Worm (Caenorhabditis elegans) whole organism, L2 larva: ENCODE results near the gene fut-4.

Experiments
- ZK546.5 ChIP-seq: sonication (generic microtip); optimal IDR thresholded peaks from 2 replicates; lab custom pipeline; 2017; ENCODE audit warnings: missing biosample characterization, missing genetic modification characterization
- alr-1 ChIP-seq: fragments of 150-350 bp; optimal IDR thresholded peaks from 2 replicates; lab custom pipeline; 2014; ENCODE audit warnings: missing biosample characterization, missing genetic modification characterization
- ama-1 ChIP-seq: fragments of 150-350 bp; optimal IDR thresholded peaks from 2 replicates; lab custom pipeline; 2018; ENCODE audit warnings: inconsistent platforms
- ceh-82 ChIP-seq: fragments of 150-350 bp; optimal IDR thresholded peaks from 2 replicates; lab custom pipeline; 2014; ENCODE audit warnings: missing biosample characterization, missing genetic modification characterization
- elt-1 ChIP-seq: fragments of 150-350 bp; optimal IDR thresholded peaks from 2 replicates; lab custom pipeline; 2014; ENCODE audit warnings: missing biosample characterization, missing genetic modification characterization
- nhr-12 ChIP-seq: fragments of 150-350 bp; optimal IDR thresholded peaks from 2 replicates; lab custom pipeline; 2014; ENCODE audit warnings: missing biosample characterization, missing genetic modification characterization
- nhr-237 ChIP-seq: fragments of 150-350 bp; optimal IDR thresholded peaks from 2 replicates; lab custom pipeline; 2014; ENCODE audit warnings: missing biosample characterization, missing genetic modification characterization
- nhr-77 ChIP-seq: fragments of 150-350 bp; optimal IDR thresholded peaks from 2 replicates; lab custom pipeline; 2014; ENCODE audit warnings: missing biosample characterization, missing genetic modification characterization
- skn-1 ChIP-seq: sonication (generic microtip); optimal IDR thresholded peaks from 2 replicates; lab custom pipeline; 2017; ENCODE audit warnings: missing biosample characterization, missing genetic modification characterization
- sma-3 ChIP-seq: sonication (generic microtip); optimal IDR thresholded peaks from 2 replicates; lab custom pipeline; 2016; ENCODE audit warnings: missing genetic modification reagents, missing genetic modification characterization, missing compliant biosample characterization
- snpc-4 ChIP-seq: fragments of 150-350 bp; optimal IDR thresholded peaks from 2 replicates; lab custom pipeline; 2014; ENCODE audit warnings: missing biosample characterization, missing genetic modification characterization
- unc-62 ChIP-seq: fragments of 150-350 bp; optimal IDR thresholded peaks from 2 replicates; lab custom pipeline; 2014; ENCODE audit warnings: missing biosample characterization, missing genetic modification reagents, missing genetic modification characterization

ce11 chrII:2791693-2792092 lies 30.6 kb downstream of the fut-4 start:
- TF ChIP-seq ceh-82 (tag; lab: Kevin White, UChicago) (no peak), ama-1 (lab: Kevin White, UChicago) (no peak), alr-1 (tag; lab: Kevin White, UChicago) (no peak), unc-62 (no peak), skn-1 (no peak), snpc-4 (no peak), nhr-77 (tag; lab: Kevin White, UChicago) (no peak), ZK546.5 (tag; lab: Kevin White, UChicago) (no peak), nhr-12 (tag; lab: Kevin White, UChicago) (no peak), elt-1 (no peak), sma-3 (no peak), nhr-237 (tag; lab: Kevin White, UChicago) (no peak)
